Worm (Caenorhabditis elegans) whole organism, young adult: ENCODE data around the gene str-233.

Experiments
- B0336.3 ChIP-seq: fragments of 200-800 bp; sonication (Bioruptor generic); IDR thresholded peaks from 2 replicates; pipeline ENCODE4 v1.3.6; 2022; ENCODE audit warnings: missing genetic modification characterization, missing compliant biosample characterization
- F23B12.7 ChIP-seq: sonication (generic microtip); optimal IDR thresholded peaks from 2 replicates; lab custom pipeline; 2017; ENCODE audit warnings: missing genetic modification characterization, mild to moderate bottlenecking, missing compliant biosample characterization, antibody characterized with exemption, moderate library complexity; ENCODE audit not compliant: insufficient read depth
- cebp-2 ChIP-seq: fragments of 200-800 bp; sonication (Bioruptor generic); IDR thresholded peaks from 2 replicates; pipeline ENCODE4 v1.3.6; 2022; ENCODE audit warnings: missing genetic modification characterization, missing compliant biosample characterization
- ceh-40 ChIP-seq: fragments of 200-800 bp; sonication (Bioruptor generic); IDR thresholded peaks from 2 replicates; pipeline ENCODE4 v1.3.6; 2022; ENCODE audit warnings: missing genetic modification characterization, missing compliant biosample characterization
- chd-7 ChIP-seq: sonication (generic microtip); optimal IDR thresholded peaks from 2 replicates; lab custom pipeline; 2016; ENCODE audit warnings: mild to moderate bottlenecking, missing genetic modification characterization, moderate library complexity, missing compliant biosample characterization
- lsy-27 ChIP-seq: sonication (generic microtip); optimal IDR thresholded peaks from 2 replicates; lab custom pipeline; 2017; ENCODE audit warnings: missing genetic modification characterization, mild to moderate bottlenecking, missing compliant biosample characterization, antibody characterized with exemption, missing genotype, borderline replicate concordance; ENCODE audit not compliant: insufficient read depth
- mes-4 ChIP-seq: sonication (generic microtip); optimal IDR thresholded peaks from 2 replicates; lab custom pipeline; 2016; ENCODE audit warnings: missing genotype, missing genetic modification characterization, missing compliant biosample characterization
- nhr-27 ChIP-seq: fragments of 200-800 bp; sonication (Bioruptor generic); optimal IDR thresholded peaks from 2 replicates; lab custom pipeline; 2018; ENCODE audit warnings: mild to moderate bottlenecking, missing genetic modification characterization, moderate library complexity, missing compliant biosample characterization
- nhr-90 ChIP-seq: sonication (generic microtip); optimal IDR thresholded peaks from 2 replicates; lab custom pipeline; 2016; ENCODE audit warnings: missing genotype, mild to moderate bottlenecking, missing genetic modification characterization, missing compliant biosample characterization
- repo-1 ChIP-seq: sonication (generic microtip); optimal IDR thresholded peaks from 2 replicates; lab custom pipeline; 2017; ENCODE audit warnings: mild to moderate bottlenecking, missing genetic modification characterization, missing compliant biosample characterization
- somi-1 ChIP-seq: fragments of 200-800 bp; sonication (Bioruptor generic); optimal IDR thresholded peaks from 2 replicates; lab custom pipeline; 2018; ENCODE audit warnings: mild to moderate bottlenecking, missing genetic modification characterization, missing compliant biosample characterization
- unc-130 ChIP-seq: sonication (generic microtip); optimal IDR thresholded peaks from 2 replicates; lab custom pipeline; 2016; ENCODE audit warnings: missing genetic modification reagents, missing genetic modification characterization, missing compliant biosample characterization
- zfh-2 ChIP-seq: fragments of 200-800 bp; sonication (Bioruptor generic); conservative IDR thresholded peaks from 2 replicates; pipeline ENCODE4 v1.3.6; 2022; ENCODE audit warnings: missing genetic modification reagents, missing genetic modification characterization, missing compliant biosample characterization

ce11 chrV:16002288-16002687 is 7.2 kb downstream of the str-233 start, which contains the start of gene nhr-63:
- TF ChIP-seq repo-1 (tag; lab: Kevin White, UChicago) (no peak), nhr-27 (no peak), somi-1 (GFP tag; lab: Kevin White, UChicago) (no peak), cebp-2 (GFP tag; lab: Robert Waterston, UW) (no peak), mes-4 (tag; lab: Kevin White, UChicago) (no peak), zfh-2 (GFP tag; lab: Robert Waterston, UW) (no peak), nhr-90 (tag; lab: Kevin White, UChicago) (no peak), ceh-40 (GFP tag; lab: Robert Waterston, UW) (no peak), lsy-27 (no peak), chd-7 (tag; lab: Kevin White, UChicago) (no peak), B0336.3 (GFP tag; lab: Robert Waterston, UW) (no peak), unc-130 (GFP tag; lab: Kevin White, UChicago) (no peak), F23B12.7 (tag; lab: Kevin White, UChicago) (no peak)
